Fruit fly (Drosophila melanogaster): ENCODE data around the gene CG45491.

- TF ChIP-seq Smox (GFP tag; optimal IDR thresholded peaks at IDR 0.05), result no peak
- no peak for TF ChIP-seq Sox15 (GFP tag; optimal IDR thresholded peaks at IDR 0.05)
- TF ChIP-seq salr (GFP tag; optimal IDR thresholded peaks at IDR 0.05), result no peak
- no peak for TF ChIP-seq CG6276 (GFP tag; optimal IDR thresholded peaks at IDR 0.05)
- no peak for TF ChIP-seq CG3919 (GFP tag; optimal IDR thresholded peaks at IDR 0.05)
- no peak for TF ChIP-seq CG6854 (GFP tag; optimal IDR thresholded peaks at IDR 0.05)
- TF ChIP-seq CG8319 (GFP tag; optimal IDR thresholded peaks at IDR 0.05), result no peak
- no peak for TF ChIP-seq CG6163 (GFP tag; IDR thresholded peaks at IDR 0.05)
- no peak for TF ChIP-seq CG4318 (GFP tag; optimal IDR thresholded peaks at IDR 0.05)
- TF ChIP-seq Eip78C (GFP tag), result no peak
- no peak for TF ChIP-seq net (GFP tag; optimal IDR thresholded peaks at IDR 0.05)
- no peak for TF ChIP-seq CG7368 (GFP tag; optimal IDR thresholded peaks at IDR 0.05)
Observed at dm6 chrX:19960881-19961347, 22.1 kb upstream of the CG45491 start, which contains the start of gene Nep3.
